Worm (Caenorhabditis elegans): Measurements from ENCODE around the gene Y50D4A.1.

DNA sequence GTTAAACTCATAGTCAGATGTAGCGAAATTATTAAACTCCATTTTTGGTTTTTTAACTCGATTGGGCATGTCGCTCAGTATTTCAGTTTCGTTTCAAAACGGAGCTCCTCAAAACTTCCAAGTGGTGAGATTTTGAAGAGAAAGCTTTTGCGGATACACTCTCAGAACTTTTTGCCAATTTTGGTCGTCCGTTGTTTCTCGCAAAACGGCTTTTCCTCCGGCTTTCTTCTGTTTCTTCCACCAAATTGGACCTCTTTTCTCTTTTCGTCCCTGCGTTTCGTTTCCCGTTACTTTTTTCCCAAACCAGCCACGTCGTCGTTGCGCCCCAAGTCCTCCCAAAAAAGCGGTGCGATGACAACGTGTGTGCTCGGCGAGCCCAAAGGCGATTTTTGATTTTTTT is 52.4 kb downstream of the Y50D4A.1 start, which contains the start of gene C39F7.1:
- TF ChIP-seq nhr-47 (tag; optimal IDR thresholded peaks at IDR 0.05) (no peak), tbx-2 (tag; optimal IDR thresholded peaks at IDR 0.05) (no peak), fos-1 (tag; optimal IDR thresholded peaks at IDR 0.05) (no peak), isw-1 (GFP tag; IDR thresholded peaks at IDR 0.05) (no peak), pqm-1 (tag; optimal IDR thresholded peaks at IDR 0.05) (no peak), lin-13 (GFP tag; optimal IDR thresholded peaks at IDR 0.05) (no peak), lin-15B (tag; optimal IDR thresholded peaks at IDR 0.05) (no peak), efl-3 (GFP tag; optimal IDR thresholded peaks at IDR 0.05) (no peak), elt-3 (tag; optimal IDR thresholded peaks at IDR 0.05) (no peak), nhr-76 (tag; optimal IDR thresholded peaks at IDR 0.05) (no peak), dpl-1 (GFP tag; optimal IDR thresholded peaks at IDR 0.05) (no peak), lsy-2 (tag; optimal IDR thresholded peaks at IDR 0.05) (no peak), unc-62 (GFP tag; optimal IDR thresholded peaks at IDR 0.05) (no peak), irx-1 (tag; optimal IDR thresholded peaks at IDR 0.05) (no peak)
